Fruit fly (Drosophila melanogaster): ENCODE data around the gene CG11309.

The CG11309 gene

dm6 chr3L:21299203-21299602, 5.3 kb downstream of the CG11309 start:
- TF ChIP-seq kay (GFP tag; ENCODE audit: borderline replicate concordance), result no peak
- TF ChIP-seq toe (GFP tag; optimal IDR thresholded peaks at IDR 0.05), result no peak
- TF ChIP-seq pad (GFP tag; optimal IDR thresholded peaks at IDR 0.05), result no peak
- TF ChIP-seq CG1620 (GFP tag; optimal IDR thresholded peaks at IDR 0.05), result no peak
- no peak for TF ChIP-seq Mnt (GFP tag; optimal IDR thresholded peaks at IDR 0.05)
- TF ChIP-seq CG7045 (GFP tag; optimal IDR thresholded peaks at IDR 0.05), result no peak
- TF ChIP-seq cnc (optimal IDR thresholded peaks at IDR 0.05), result no peak
- TF ChIP-seq CG12768 (GFP tag; optimal IDR thresholded peaks at IDR 0.05), result no peak
- TF ChIP-seq CG11617 (GFP tag; optimal IDR thresholded peaks at IDR 0.05), result no peak
- TF ChIP-seq Hr96 (GFP tag; optimal IDR thresholded peaks at IDR 0.05), result no peak
- no peak for TF ChIP-seq ovo (GFP tag; optimal IDR thresholded peaks at IDR 0.05)
- TF ChIP-seq Crg-1 (GFP tag; optimal IDR thresholded peaks at IDR 0.05), result no peak
- no peak for TF ChIP-seq Clk (GFP tag; optimal IDR thresholded peaks at IDR 0.05)
- TF ChIP-seq CG5204 (GFP tag; optimal IDR thresholded peaks at IDR 0.05), result no peak
- TF ChIP-seq bab1 (GFP tag; optimal IDR thresholded peaks at IDR 0.05), result no peak
- no peak for TF ChIP-seq CG33017 (tag; optimal IDR thresholded peaks at IDR 0.05)
- no peak for TF ChIP-seq tj (GFP tag; optimal IDR thresholded peaks at IDR 0.05)
- no peak for TF ChIP-seq cic (GFP tag; optimal IDR thresholded peaks at IDR 0.05)

- TF ChIP-seq Crg-1 (GFP tag; optimal IDR thresholded peaks at IDR 0.05) (no peak), CG5204 (GFP tag; optimal IDR thresholded peaks at IDR 0.05) (no peak)
Observed at dm6 chr3L:21298375-21298774, 6.1 kb downstream of the CG11309 start, which contains the start of gene CG43702. TSS of gene CG43702 (plus strand) at chr3L:21298675.

dm6 chr3L:21297703-21298102, 6.8 kb downstream of the CG11309 start, which contains the start of gene Edg78E:
TSS of gene Edg78E (minus strand) at chr3L:21297803.
- TF ChIP-seq CG33017 (tag; optimal IDR thresholded peaks at IDR 0.05) (no peak), pad (GFP tag; optimal IDR thresholded peaks at IDR 0.05) (no peak), kay (GFP tag; ENCODE audit: borderline replicate concordance) (no peak), ovo (GFP tag; optimal IDR thresholded peaks at IDR 0.05) (no peak), CG14711 (tag; optimal IDR thresholded peaks at IDR 0.05) (no peak), cnc (optimal IDR thresholded peaks at IDR 0.05) (no peak), tj (GFP tag; optimal IDR thresholded peaks at IDR 0.05) (no peak), CG5204 (GFP tag; optimal IDR thresholded peaks at IDR 0.05) (no peak), CG7045 (GFP tag; optimal IDR thresholded peaks at IDR 0.05) (no peak), CG11617 (GFP tag; optimal IDR thresholded peaks at IDR 0.05) (no peak), toe (GFP tag; optimal IDR thresholded peaks at IDR 0.05) (no peak), cic (GFP tag; optimal IDR thresholded peaks at IDR 0.05) (no peak), CG1620 (GFP tag; optimal IDR thresholded peaks at IDR 0.05) (no peak), Clk (GFP tag; optimal IDR thresholded peaks at IDR 0.05) (no peak), Hr96 (GFP tag; optimal IDR thresholded peaks at IDR 0.05) (no peak), CG7101 (tag; optimal IDR thresholded peaks at IDR 0.05) (no peak), Crg-1 (GFP tag; optimal IDR thresholded peaks at IDR 0.05) (no peak), bab1 (GFP tag; optimal IDR thresholded peaks at IDR 0.05) (no peak)

dm6 chr3L:21294202-21294601, 10.3 kb downstream of the CG11309 start, which contains the start of gene Cpr78Cb:
TSS of gene Cpr78Cb (plus strand) at chr3L:21294492.
- TF ChIP-seq CG12768 (GFP tag; optimal IDR thresholded peaks at IDR 0.05) (no peak), CG14711 (tag; optimal IDR thresholded peaks at IDR 0.05) (no peak), Hr96 (GFP tag; optimal IDR thresholded peaks at IDR 0.05) (no peak), pad (GFP tag; optimal IDR thresholded peaks at IDR 0.05) (no peak), ovo (GFP tag; optimal IDR thresholded peaks at IDR 0.05) (no peak), CG33017 (tag; optimal IDR thresholded peaks at IDR 0.05) (no peak), CG11617 (GFP tag; optimal IDR thresholded peaks at IDR 0.05) (no peak), Mnt (GFP tag; optimal IDR thresholded peaks at IDR 0.05) (no peak), CG5204 (GFP tag; optimal IDR thresholded peaks at IDR 0.05) (no peak), CG7045 (GFP tag; optimal IDR thresholded peaks at IDR 0.05) (no peak), Crg-1 (GFP tag; optimal IDR thresholded peaks at IDR 0.05) (no peak), CG7101 (tag; optimal IDR thresholded peaks at IDR 0.05) (no peak), cnc (optimal IDR thresholded peaks at IDR 0.05) (no peak)

dm6 chr3L:21292700-21293099, 11.8 kb downstream of the CG11309 start, which contains the start of gene Cpr78Ca:
TSS of gene Cpr78Ca (minus strand) at chr3L:21292800.
- TF ChIP-seq CG12768 (GFP tag; optimal IDR thresholded peaks at IDR 0.05) (no peak), cic (GFP tag; optimal IDR thresholded peaks at IDR 0.05) (no peak), tj (GFP tag; optimal IDR thresholded peaks at IDR 0.05) (no peak), CG14711 (tag; optimal IDR thresholded peaks at IDR 0.05) (no peak), CG33017 (tag; optimal IDR thresholded peaks at IDR 0.05) (no peak), cnc (optimal IDR thresholded peaks at IDR 0.05) (no peak), ovo (GFP tag; optimal IDR thresholded peaks at IDR 0.05) (no peak), bab1 (GFP tag; optimal IDR thresholded peaks at IDR 0.05) (no peak), CG1620 (GFP tag; optimal IDR thresholded peaks at IDR 0.05) (no peak), CG7045 (GFP tag; optimal IDR thresholded peaks at IDR 0.05) (no peak), toe (GFP tag; optimal IDR thresholded peaks at IDR 0.05) (no peak), Hr96 (GFP tag; optimal IDR thresholded peaks at IDR 0.05) (no peak), CG7101 (tag; optimal IDR thresholded peaks at IDR 0.05) (no peak), Crg-1 (GFP tag; optimal IDR thresholded peaks at IDR 0.05) (no peak), pad (GFP tag; optimal IDR thresholded peaks at IDR 0.05) (no peak), Clk (GFP tag; optimal IDR thresholded peaks at IDR 0.05) (no peak), CG5204 (GFP tag; optimal IDR thresholded peaks at IDR 0.05) (no peak), Mnt (GFP tag; optimal IDR thresholded peaks at IDR 0.05) (no peak), kay (GFP tag; ENCODE audit: borderline replicate concordance) (no peak), CG11617 (GFP tag; optimal IDR thresholded peaks at IDR 0.05) (no peak)

- TF ChIP-seq pad (GFP tag; optimal IDR thresholded peaks at IDR 0.05), result no peak
Observed at dm6 chr3L:21291055-21291454, 13.4 kb downstream of the CG11309 start.

dm6 chr3L:21290336-21290735, 14.1 kb downstream of the CG11309 start:
- TF ChIP-seq cnc (optimal IDR thresholded peaks at IDR 0.05) (no peak), pad (GFP tag; optimal IDR thresholded peaks at IDR 0.05) (no peak), Hr96 (GFP tag; optimal IDR thresholded peaks at IDR 0.05) (no peak), CG14711 (tag; optimal IDR thresholded peaks at IDR 0.05) (no peak), Mnt (GFP tag; optimal IDR thresholded peaks at IDR 0.05) (no peak)
